Worm (Caenorhabditis elegans): Measurements from ENCODE around the gene C17B7.14.

Gene C17B7.14

ce11 chrV:3341906-3342305 is 21.6 kb upstream of the C17B7.14 start, which contains the start of gene C17B7.10:
TSS of gene C17B7.10 (minus strand) at chrV:3342006.
- TF ChIP-seq dao-5 (tag; optimal IDR thresholded peaks at IDR 0.05) (no peak), him-1 (tag; optimal IDR thresholded peaks at IDR 0.05) (no peak), W03F9.2 (tag; optimal IDR thresholded peaks at IDR 0.05) (no peak)

- TF ChIP-seq dao-5 (tag; optimal IDR thresholded peaks at IDR 0.05) (no peak), him-1 (tag; optimal IDR thresholded peaks at IDR 0.05) (no peak), W03F9.2 (tag; optimal IDR thresholded peaks at IDR 0.05) (no peak)
Observed at ce11 chrV:3339009-3339408, 18.7 kb upstream of the C17B7.14 start, which contains the start of gene C17B7.4. TSS of gene C17B7.4 (plus strand) at chrV:3339309.

- no peak for TF ChIP-seq W03F9.2 (tag; optimal IDR thresholded peaks at IDR 0.05)
- TF ChIP-seq him-1 (tag; optimal IDR thresholded peaks at IDR 0.05): no peak
- TF ChIP-seq dao-5 (tag; optimal IDR thresholded peaks at IDR 0.05): no peak
Observed at ce11 chrV:3333334-3333733, 13.0 kb upstream of the C17B7.14 start, which contains the start of gene C17B7.5. TSS of gene C17B7.5 (plus strand) at chrV:3333634.

- TF ChIP-seq dao-5 (tag; optimal IDR thresholded peaks at IDR 0.05) (no peak), W03F9.2 (tag; optimal IDR thresholded peaks at IDR 0.05) (no peak), him-1 (tag; optimal IDR thresholded peaks at IDR 0.05) (no peak)
Observed at ce11 chrV:3332023-3332422, 11.7 kb upstream of the C17B7.14 start, which contains the start of gene C17B7.9. TSS of gene C17B7.9 (minus strand) at chrV:3332123.

- TF ChIP-seq W03F9.2 (tag; optimal IDR thresholded peaks at IDR 0.05) (no peak), him-1 (tag; optimal IDR thresholded peaks at IDR 0.05) (no peak), dao-5 (tag; optimal IDR thresholded peaks at IDR 0.05) (no peak)
Observed at ce11 chrV:3324178-3324577, 3.8 kb upstream of the C17B7.14 start, which contains the start of gene C17B7.8. TSS of gene C17B7.8 (minus strand) at chrV:3324278.

- TF ChIP-seq dao-5 (tag; optimal IDR thresholded peaks at IDR 0.05) (no peak), W03F9.2 (tag; optimal IDR thresholded peaks at IDR 0.05) (no peak), him-1 (tag; optimal IDR thresholded peaks at IDR 0.05) (no peak)
Observed at ce11 chrV:3320005-3320404, 327 bp downstream of the C17B7.14 start, which contains the start of gene F35F10.14. TSS of gene F35F10.14 (minus strand) at chrV:3320105.

- TF ChIP-seq dao-5 (tag; optimal IDR thresholded peaks at IDR 0.05) (no peak), W03F9.2 (tag; optimal IDR thresholded peaks at IDR 0.05) (no peak), him-1 (tag; optimal IDR thresholded peaks at IDR 0.05) (no peak)
Observed at ce11 chrV:3318975-3319374, 1.4 kb downstream of the C17B7.14 start, which contains the start of gene F35F10.13. TSS of gene F35F10.13 (minus strand) at chrV:3319075.

ce11 chrV:3316108-3316507 is 4.2 kb downstream of the C17B7.14 start, which contains the start of gene F35F10.1:
TSS of gene F35F10.1 (plus strand) at chrV:3316307.
- no peak for TF ChIP-seq W03F9.2 (tag; optimal IDR thresholded peaks at IDR 0.05)
- no peak for TF ChIP-seq dao-5 (tag; optimal IDR thresholded peaks at IDR 0.05)
- TF ChIP-seq him-1 (tag; optimal IDR thresholded peaks at IDR 0.05): no peak

ce11 chrV:3315308-3315707 is 5.0 kb downstream of the C17B7.14 start, which contains the start of gene arrd-19:
TSS of gene arrd-19 (minus strand) at chrV:3315516.
- no peak for TF ChIP-seq dao-5 (tag; optimal IDR thresholded peaks at IDR 0.05)
- TF ChIP-seq him-1 (tag; optimal IDR thresholded peaks at IDR 0.05): peak; percentile 18
- TF ChIP-seq W03F9.2 (tag; optimal IDR thresholded peaks at IDR 0.05): peak; percentile 16

ce11 chrV:3312067-3312666 is 8.2 kb downstream of the C17B7.14 start, which contains the start of gene arrd-18:
TSS of gene arrd-18 (minus strand) at chrV:3312117.
- TF ChIP-seq dao-5 (tag; optimal IDR thresholded peaks at IDR 0.05): no peak
- no peak for TF ChIP-seq W03F9.2 (tag; optimal IDR thresholded peaks at IDR 0.05)
- TF ChIP-seq him-1 (tag; optimal IDR thresholded peaks at IDR 0.05): no peak

ce11 chrV:3308169-3308568 is 12.2 kb downstream of the C17B7.14 start, which contains the start of gene srbc-3:
TSS of gene srbc-3 (plus strand) at chrV:3308469.
- TF ChIP-seq him-1 (tag; optimal IDR thresholded peaks at IDR 0.05) (no peak), dao-5 (tag; optimal IDR thresholded peaks at IDR 0.05) (no peak), W03F9.2 (tag; optimal IDR thresholded peaks at IDR 0.05) (no peak)

ce11 chrV:3301898-3302297 is 18.4 kb downstream of the C17B7.14 start, which contains the start of gene srbc-1:
TSS of gene srbc-1 (minus strand) at chrV:3301998.
- TF ChIP-seq dao-5 (tag; optimal IDR thresholded peaks at IDR 0.05): no peak
- TF ChIP-seq W03F9.2 (tag; optimal IDR thresholded peaks at IDR 0.05): no peak
- TF ChIP-seq him-1 (tag; optimal IDR thresholded peaks at IDR 0.05): no peak

ce11 chrV:3299437-3299836 is 20.9 kb downstream of the C17B7.14 start:
- no peak for TF ChIP-seq him-1 (tag; optimal IDR thresholded peaks at IDR 0.05)
- TF ChIP-seq dao-5 (tag; optimal IDR thresholded peaks at IDR 0.05): no peak
- TF ChIP-seq W03F9.2 (tag; optimal IDR thresholded peaks at IDR 0.05): no peak

- TF ChIP-seq him-1 (tag; optimal IDR thresholded peaks at IDR 0.05) (no peak), W03F9.2 (tag; optimal IDR thresholded peaks at IDR 0.05) (no peak), dao-5 (tag; optimal IDR thresholded peaks at IDR 0.05) (no peak)
Observed at ce11 chrV:3297764-3298163, 22.6 kb downstream of the C17B7.14 start, which contains the start of gene srx-122. TSS of gene srx-122 (minus strand) at chrV:3297864.

All from whole organism, L4/young adult.